Worm (Caenorhabditis elegans) whole organism, L4 larva: ENCODE data around the gene ins-11.

Experiments used
- F10B5.3 ChIP-seq: sonication (generic microtip); optimal IDR thresholded peaks from 2 replicates; lab custom pipeline; 2016; ENCODE audit warnings: mild to moderate bottlenecking, missing genetic modification characterization, missing compliant biosample characterization
- F26F4.8 ChIP-seq: fragments of 200-800 bp; sonication (Bioruptor generic); conservative IDR thresholded peaks from 2 replicates; pipeline ENCODE4 v1.3.6; 2022; ENCODE audit warnings: missing genetic modification characterization, missing compliant biosample characterization
- F49E8.2 ChIP-seq: sonication (generic microtip); optimal IDR thresholded peaks from 2 replicates; lab custom pipeline; 2016; ENCODE audit warnings: missing compliant biosample characterization, mild to moderate bottlenecking, missing genetic modification characterization, borderline replicate concordance
- Y105C5A.15 ChIP-seq: fragments of 200-800 bp; sonication (Bioruptor generic); IDR thresholded peaks from 2 replicates; pipeline ENCODE4 v1.3.6; 2022; ENCODE audit warnings: missing genetic modification characterization, missing compliant biosample characterization
- Y48G9A.11 ChIP-seq: fragments of 200-800 bp; sonication (Bioruptor generic); IDR thresholded peaks from 2 replicates; pipeline ENCODE4 v1.3.6; 2022; ENCODE audit warnings: missing genetic modification reagents, missing genetic modification characterization, missing compliant biosample characterization
- Y5F2A.4 ChIP-seq: fragments of 200-800 bp; sonication (Bioruptor generic); optimal IDR thresholded peaks from 2 replicates; lab custom pipeline; 2018; ENCODE audit warnings: mild to moderate bottlenecking, missing genetic modification characterization, missing compliant biosample characterization
- ZK546.5 ChIP-seq, 2 experiments: sonication (generic microtip); optimal IDR thresholded peaks; 2 replicates each; lab custom pipeline; 2017; ENCODE audit warnings: missing biosample characterization in 2 of 2, missing genetic modification characterization in 2 of 2
- ceh-28 ChIP-seq: fragments of 150-350 bp; optimal IDR thresholded peaks from 2 replicates; lab custom pipeline; 2014; ENCODE audit warnings: missing biosample characterization, missing genetic modification reagents, missing genetic modification characterization
- ceh-32 ChIP-seq: sonication (generic microtip); optimal IDR thresholded peaks from 2 replicates; lab custom pipeline; 2016; ENCODE audit warnings: mild to moderate bottlenecking, missing genetic modification characterization, missing compliant biosample characterization; ENCODE audit not compliant: poor library complexity
- ces-1 ChIP-seq: fragments of 150-350 bp; sonication (generic microtip); optimal IDR thresholded peaks from 4 replicates; lab custom pipeline; 2014; ENCODE audit warnings: missing biosample characterization, missing genetic modification reagents, missing genetic modification characterization
- ctbp-1 ChIP-seq: fragments of 200-800 bp; sonication (Bioruptor generic); IDR thresholded peaks from 2 replicates; pipeline ENCODE4 v1.3.6; 2022; ENCODE audit warnings: missing genetic modification reagents, missing genetic modification characterization, missing compliant biosample characterization
- daf-12 ChIP-seq: fragments of 150-350 bp; optimal IDR thresholded peaks from 2 replicates; lab custom pipeline; 2014; ENCODE audit warnings: missing biosample characterization, missing genetic modification reagents, missing genetic modification characterization
- daf-16 ChIP-seq, 3 experiments: sonication (generic microtip); optimal IDR thresholded peaks; 2 replicates each; lab custom pipeline; 2016 to 2017; ENCODE audit warnings: missing genetic modification characterization in 3 of 3, missing genetic modification reagents in 3 of 3, mild to moderate bottlenecking in 2 of 3, missing compliant biosample characterization in 2 of 3, missing biosample characterization in 1 of 3, moderate library complexity in 1 of 3
- dmd-6 ChIP-seq: fragments of 200-800 bp; sonication (Bioruptor generic); IDR thresholded peaks from 2 replicates; pipeline ENCODE4 v1.3.6; 2022; ENCODE audit warnings: missing genetic modification reagents, missing genetic modification characterization, missing compliant biosample characterization
- duxl-1 ChIP-seq: sonication (generic microtip); optimal IDR thresholded peaks from 2 replicates; lab custom pipeline; 2016; ENCODE audit warnings: mild to moderate bottlenecking, missing genetic modification characterization, moderate library complexity, missing compliant biosample characterization; ENCODE audit not compliant: poor library complexity
- egl-43 ChIP-seq: fragments of 200-800 bp; sonication (Bioruptor generic); IDR thresholded peaks from 2 replicates; pipeline ENCODE4 v1.3.6; 2022; ENCODE audit warnings: missing genetic modification reagents, missing genetic modification characterization, missing compliant biosample characterization
- fos-1 ChIP-seq: fragments of 150-350 bp; optimal IDR thresholded peaks from 2 replicates; lab custom pipeline; 2014; ENCODE audit warnings: missing biosample characterization, missing genetic modification characterization
- hif-1 ChIP-seq, 2 experiments: sonication (generic microtip); optimal IDR thresholded peaks; 2 replicates each; lab custom pipeline; 2016 to 2017; ENCODE audit warnings: missing compliant biosample characterization in 2 of 2, missing genetic modification characterization in 2 of 2, missing genetic modification reagents in 2 of 2, missing genotype in 2 of 2, mild to moderate bottlenecking in 1 of 2
- hlh-11 ChIP-seq: fragments of 200-800 bp; sonication (Bioruptor generic); optimal IDR thresholded peaks from 2 replicates; lab custom pipeline; 2018; ENCODE audit warnings: mild to moderate bottlenecking, missing genetic modification characterization, missing compliant biosample characterization
- jun-1 ChIP-seq: fragments of 150-350 bp; optimal IDR thresholded peaks from 2 replicates; lab custom pipeline; 2014; ENCODE audit warnings: missing biosample characterization, missing genetic modification reagents, missing genetic modification characterization
- lin-1 ChIP-seq: fragments of 200-800 bp; sonication (Bioruptor generic); IDR thresholded peaks from 2 replicates; pipeline ENCODE4 v1.3.6; 2022; ENCODE audit warnings: missing genetic modification reagents, missing genetic modification characterization, missing compliant biosample characterization
- lin-13 ChIP-seq: fragments of 150-350 bp; optimal IDR thresholded peaks from 2 replicates; lab custom pipeline; 2014; ENCODE audit warnings: missing biosample characterization, missing genetic modification reagents, missing genetic modification characterization
- lin-15B ChIP-seq: fragments of 150-350 bp; sonication (generic microtip); optimal IDR thresholded peaks from 3 replicates; lab custom pipeline; 2014; ENCODE audit warnings: missing biosample characterization, missing genetic modification characterization
- lin-29 ChIP-seq: fragments of 200-800 bp; sonication (Bioruptor generic); IDR thresholded peaks from 2 replicates; pipeline ENCODE4 v1.3.6; 2022; ENCODE audit warnings: missing genetic modification reagents, missing genetic modification characterization, missing compliant biosample characterization
- lir-3 ChIP-seq: sonication (generic microtip); optimal IDR thresholded peaks from 2 replicates; lab custom pipeline; 2016; ENCODE audit warnings: mild to moderate bottlenecking, missing genetic modification characterization, missing compliant biosample characterization
- lsy-2 ChIP-seq, 2 experiments: fragments of 150-350 bp in 1 of 2; sonication (generic microtip) in 1 of 2; optimal IDR thresholded peaks; 2 replicates each; lab custom pipeline; 2014 to 2017; ENCODE audit warnings: missing biosample characterization in 2 of 2, missing genetic modification characterization in 2 of 2
- madf-5 ChIP-seq, 2 experiments: fragments of 200-800 bp; sonication (Bioruptor generic); IDR thresholded peaks; 2 replicates each; pipeline ENCODE4 v1.3.6; 2022; ENCODE audit warnings: missing compliant biosample characterization in 2 of 2, missing genetic modification characterization in 2 of 2
- mdt-29 ChIP-seq: fragments of 200-800 bp; sonication (Bioruptor generic); IDR thresholded peaks from 2 replicates; pipeline ENCODE4 v1.3.6; 2022; ENCODE audit warnings: missing genetic modification reagents, missing genetic modification characterization, missing compliant biosample characterization
- mes-2 ChIP-seq: sonication (generic microtip); optimal IDR thresholded peaks from 2 replicates; lab custom pipeline; 2016; ENCODE audit warnings: missing genotype, mild to moderate bottlenecking, missing genetic modification characterization, missing compliant biosample characterization; ENCODE audit not compliant: poor library complexity, severe bottlenecking
- mxl-3 ChIP-seq: fragments of 200-800 bp; sonication (Bioruptor generic); optimal IDR thresholded peaks from 2 replicates; lab custom pipeline; 2018; ENCODE audit warnings: mild to moderate bottlenecking, missing genetic modification characterization, missing compliant biosample characterization
- nhr-10 ChIP-seq: fragments of 150-350 bp; optimal IDR thresholded peaks from 2 replicates; lab custom pipeline; 2014; ENCODE audit warnings: missing biosample characterization, missing genetic modification characterization
- nhr-11 ChIP-seq: fragments of 150-350 bp; optimal IDR thresholded peaks from 2 replicates; lab custom pipeline; 2014; ENCODE audit warnings: missing biosample characterization, missing genetic modification characterization
- nhr-25 ChIP-seq: sonication (generic microtip); optimal IDR thresholded peaks from 2 replicates; lab custom pipeline; 2017; ENCODE audit warnings: missing genetic modification characterization, mild to moderate bottlenecking, missing compliant biosample characterization, antibody characterized with exemption, moderate library complexity, borderline replicate concordance; ENCODE audit not compliant: insufficient read depth
- nhr-28 ChIP-seq: fragments of 150-350 bp; optimal IDR thresholded peaks from 2 replicates; lab custom pipeline; 2014; ENCODE audit warnings: missing biosample characterization, missing genetic modification characterization
- nhr-41 ChIP-seq: fragments of 200-800 bp; sonication (Bioruptor generic); IDR thresholded peaks from 2 replicates; pipeline ENCODE4 v1.3.6; 2022; ENCODE audit warnings: missing genetic modification reagents, missing genetic modification characterization, missing compliant biosample characterization
- nhr-48 ChIP-seq: sonication (generic microtip); optimal IDR thresholded peaks from 2 replicates; lab custom pipeline; 2016; ENCODE audit warnings: mild to moderate bottlenecking, missing genetic modification characterization, missing compliant biosample characterization
- nhr-77 ChIP-seq: fragments of 150-350 bp; optimal IDR thresholded peaks from 2 replicates; lab custom pipeline; 2014; ENCODE audit warnings: missing biosample characterization, missing genetic modification characterization
- php-3 ChIP-seq: fragments of 200-800 bp; sonication (Bioruptor generic); IDR thresholded peaks from 2 replicates; pipeline ENCODE4 v1.3.6; 2022; ENCODE audit warnings: missing genetic modification reagents, missing genetic modification characterization, missing compliant biosample characterization
- pqm-1 ChIP-seq: sonication (generic microtip); optimal IDR thresholded peaks from 2 replicates; lab custom pipeline; 2017; ENCODE audit warnings: missing biosample characterization, missing genetic modification characterization
- rbr-2 ChIP-seq: sonication (generic microtip); optimal IDR thresholded peaks from 2 replicates; lab custom pipeline; 2016; ENCODE audit warnings: missing genotype, missing genetic modification characterization, missing compliant biosample characterization
- set-16 ChIP-seq: fragments of 200-800 bp; sonication (Bioruptor generic); IDR thresholded peaks from 2 replicates; pipeline ENCODE4 v1.3.6; 2022; ENCODE audit warnings: missing genetic modification reagents, missing genetic modification characterization, missing compliant biosample characterization
- snpc-1.2 ChIP-seq: fragments of 200-800 bp; sonication (Bioruptor generic); IDR thresholded peaks from 2 replicates; pipeline ENCODE4 v1.3.6; 2022; ENCODE audit warnings: missing genetic modification reagents, missing genetic modification characterization, missing compliant biosample characterization
- spr-1 ChIP-seq: sonication (generic microtip); optimal IDR thresholded peaks from 2 replicates; lab custom pipeline; 2016; ENCODE audit warnings: mild to moderate bottlenecking, missing genetic modification characterization, missing compliant biosample characterization
- tag-97 ChIP-seq: fragments of 200-800 bp; sonication (Bioruptor generic); IDR thresholded peaks from 2 replicates; pipeline ENCODE4 v1.3.6; 2022; ENCODE audit warnings: missing genetic modification characterization, missing compliant biosample characterization
- tra-1 ChIP-seq: fragments of 200-800 bp; sonication (Bioruptor generic); IDR thresholded peaks from 2 replicates; pipeline ENCODE4 v1.3.6; 2022; ENCODE audit warnings: missing genetic modification reagents, missing genetic modification characterization, missing compliant biosample characterization
- unc-130 ChIP-seq: sonication (generic microtip); optimal IDR thresholded peaks from 2 replicates; lab custom pipeline; 2016; ENCODE audit warnings: missing genetic modification reagents, missing genetic modification characterization, missing compliant biosample characterization
- unc-62 ChIP-seq, 3 experiments: fragments of 150-350 bp in 1 of 3; sonication (generic microtip); optimal IDR thresholded peaks in 2 of 3; peaks in 1 of 3; 1 replicate in 1 of 3; 2 replicates in 2 of 3; lab custom pipeline; 2014 to 2017; ENCODE audit warnings: missing biosample characterization in 3 of 3, missing genetic modification characterization in 3 of 3, missing genetic modification reagents in 3 of 3, missing genotype in 1 of 3
- vab-7 ChIP-seq: fragments of 200-800 bp; sonication (Bioruptor generic); IDR thresholded peaks from 2 replicates; pipeline ENCODE4 v1.3.6; 2022; ENCODE audit warnings: missing genetic modification reagents, missing genetic modification characterization, missing compliant biosample characterization
- zag-1 ChIP-seq: fragments of 150-350 bp; optimal IDR thresholded peaks from 2 replicates; lab custom pipeline; 2014; ENCODE audit warnings: missing biosample characterization, missing genetic modification characterization
- zfp-3 ChIP-seq: fragments of 200-800 bp; sonication (Bioruptor generic); conservative IDR thresholded peaks from 2 replicates; pipeline ENCODE4 v1.3.6; 2022; ENCODE audit warnings: missing genetic modification reagents, missing genetic modification characterization, missing compliant biosample characterization

The ins-11 gene

ce11 chrII:5605538-5605945 lies 49.0 kb downstream of the ins-11 start (continued):
- no peak for TF ChIP-seq daf-12 (tag; lab: Kevin White, UChicago)
- no peak for TF ChIP-seq Y5F2A.4 (GFP tag; lab: Kevin White, UChicago)
- TF ChIP-seq lir-3 (tag; lab: Kevin White, UChicago) = no peak
- TF ChIP-seq lin-15B (tag; lab: Kevin White, UChicago) = no peak
- no peak for TF ChIP-seq lin-1 (GFP tag; lab: Robert Waterston, UW)
- TF ChIP-seq jun-1 (tag; lab: Kevin White, UChicago) = no peak
- TF ChIP-seq dmd-6 = peak; percentile 63
- TF ChIP-seq hlh-11 (tag; lab: Kevin White, UChicago) = peak; percentile 90
- no peak for TF ChIP-seq set-16 (GFP tag; lab: Robert Waterston, UW)
- TF ChIP-seq duxl-1 = no peak
- TF ChIP-seq snpc-1.2 = no peak
- TF ChIP-seq tra-1 (GFP tag; lab: Robert Waterston, UW) = 0 out of 2 replicates have a peak, but pooled peaks have one; percentile 5
- no peak for TF ChIP-seq Y105C5A.15
- TF ChIP-seq hif-1 (tag; optimal IDR thresholded peaks at IDR 0.05; lab: Kevin White, UChicago) = no peak
- no peak for TF ChIP-seq spr-1 (tag; lab: Kevin White, UChicago)
- no peak for TF ChIP-seq zag-1 (tag; lab: Kevin White, UChicago)
- TF ChIP-seq tag-97 (GFP tag; lab: Robert Waterston, UW) = no peak
- no peak for TF ChIP-seq F10B5.3 (tag; lab: Kevin White, UChicago)
- no peak for TF ChIP-seq ceh-32 (tag; lab: Kevin White, UChicago)
- TF ChIP-seq ceh-28 (tag; lab: Kevin White, UChicago) = peak; percentile 21
- peak; percentile 66 for TF ChIP-seq nhr-77 (tag; lab: Kevin White, UChicago)
- no peak for TF ChIP-seq lin-29 (GFP tag; lab: Robert Waterston, UW)
- TF ChIP-seq unc-130 (GFP tag; lab: Kevin White, UChicago) = no peak
- peak; percentile 41; the same call in 1 of the 2 replicates for TF ChIP-seq php-3 (GFP tag; lab: Robert Waterston, UW)
- no peak for TF ChIP-seq daf-16 (GFP tag; optimal IDR thresholded peaks at IDR 0.05; lab: Kevin White, UChicago)
- TF ChIP-seq daf-16 (tag; optimal IDR thresholded peaks at IDR 0.05; lab: Kevin White, UChicago) = peak; percentile 60
- TF ChIP-seq F49E8.2 (tag; lab: Kevin White, UChicago) = no peak
- TF ChIP-seq nhr-28 (tag; lab: Kevin White, UChicago) = peak; percentile 93
- no peak for TF ChIP-seq F26F4.8
- no peak for TF ChIP-seq egl-43 (GFP tag; lab: Robert Waterston, UW)
- no peak for TF ChIP-seq Y48G9A.11 (GFP tag; lab: Robert Waterston, UW)
- peak; percentile 86 for TF ChIP-seq nhr-10 (tag; lab: Kevin White, UChicago)
- no peak for TF ChIP-seq ces-1
- no peak for TF ChIP-seq nhr-41
- no peak for TF ChIP-seq mdt-29 (GFP tag; lab: Robert Waterston, UW)
- peak; percentile 58 for TF ChIP-seq mxl-3
- no peak for TF ChIP-seq nhr-25 (tag; lab: Kevin White, UChicago)
- no peak for TF ChIP-seq fos-1 (tag; lab: Kevin White, UChicago)
- no peak for TF ChIP-seq ctbp-1 (GFP tag; lab: Robert Waterston, UW)
- TF ChIP-seq zfp-3 (GFP tag; lab: Robert Waterston, UW) = no peak
- TF ChIP-seq pqm-1 (tag; lab: Kevin White, UChicago) = peak; percentile 62
- TF ChIP-seq mes-2 (tag; lab: Kevin White, UChicago) = no peak
- no peak for TF ChIP-seq madf-5 (GFP tag; IDR thresholded peaks at IDR 0.05; lab: Robert Waterston, UW)
- TF ChIP-seq nhr-48 (tag; lab: Kevin White, UChicago) = peak; percentile 91
- TF ChIP-seq rbr-2 (tag; lab: Kevin White, UChicago) = no peak
- peak in 1 of 2 experiments; percentile 98 for TF ChIP-seq unc-62 (GFP tag; optimal IDR thresholded peaks at IDR 0.05 in 1 of 2; lab: Kevin White, UChicago)
- TF ChIP-seq unc-62 (tag; optimal IDR thresholded peaks at IDR 0.05; lab: Kevin White, UChicago) = no peak
- no peak for TF ChIP-seq nhr-11 (tag; lab: Kevin White, UChicago)
- TF ChIP-seq lsy-2 (tag; optimal IDR thresholded peaks at IDR 0.05; lab: Kevin White, UChicago) = peak; percentile 23 to 45
- no peak for TF ChIP-seq ZK546.5 (tag; optimal IDR thresholded peaks at IDR 0.05; lab: Kevin White, UChicago)
- TF ChIP-seq lin-13 (GFP tag; lab: Kevin White, UChicago) = no peak
- no peak for TF ChIP-seq vab-7 (GFP tag; lab: Robert Waterston, UW)
